Worm (Caenorhabditis elegans) whole organism, late embryonic: ENCODE results near the gene F23G4.1.

Experiments used
- ceh-31 ChIP-seq: sonication (generic microtip); optimal IDR thresholded peaks from 2 replicates; lab custom pipeline; 2016; ENCODE audit warnings: missing genetic modification characterization, missing compliant biosample characterization
- gmeb-2 ChIP-seq: sonication (generic microtip); optimal IDR thresholded peaks from 2 replicates; lab custom pipeline; 2016; ENCODE audit warnings: missing genetic modification characterization, inconsistent platforms, missing compliant biosample characterization

ce11 chrX:6642798-6643197, 39.8 kb upstream of the F23G4.1 start:
- no peak for TF ChIP-seq gmeb-2 (tag; lab: Kevin White, UChicago)
- no peak for TF ChIP-seq ceh-31
